Fruit fly (Drosophila melanogaster) S2 (cell line): Measurements from ENCODE around the gene pr.

Source experiments
- CG8478 ChIP-seq: fragments of >200 bp; optimal IDR thresholded peaks from 2 replicates; lab custom pipeline; 2018
- CTCF ChIP-seq, 2 experiments: fragments of >200 bp; optimal IDR thresholded peaks; 2 replicates each; lab custom pipeline; 2018

- TF ChIP-seq CTCF (optimal IDR thresholded peaks at IDR 0.05; lab: Kevin White, UChicago) (no peak), CG8478 (lab: Kevin White, UChicago) (no peak)
Measured at dm6 chr2L:20086295-20087096, 11.2 kb upstream of the pr start.
